Fruit fly (Drosophila melanogaster) whole organism: ENCODE results near the gene CG3457.

Source experiments
- Dll ChIP-seq: fragments of >200 bp; optimal IDR thresholded peaks from 2 replicates; lab custom pipeline; 2017
- psq ChIP-seq: fragments of >200 bp; optimal IDR thresholded peaks from 2 replicates; lab custom pipeline; 2017

dm6 chrX:2178802-2179201, 8.8 kb upstream of the CG3457 start, which contains the start of gene Cyp4ae1:
- no peak for TF ChIP-seq Dll
- no peak for TF ChIP-seq psq
